Worm (Caenorhabditis elegans): ENCODE measurements around the gene F35E8.13.
"Not testable (repeated sequence)": the region's sequence is repeated elsewhere in the genome, so short reads cannot be mapped to it uniquely, and the experiment has no call there.

DNA sequence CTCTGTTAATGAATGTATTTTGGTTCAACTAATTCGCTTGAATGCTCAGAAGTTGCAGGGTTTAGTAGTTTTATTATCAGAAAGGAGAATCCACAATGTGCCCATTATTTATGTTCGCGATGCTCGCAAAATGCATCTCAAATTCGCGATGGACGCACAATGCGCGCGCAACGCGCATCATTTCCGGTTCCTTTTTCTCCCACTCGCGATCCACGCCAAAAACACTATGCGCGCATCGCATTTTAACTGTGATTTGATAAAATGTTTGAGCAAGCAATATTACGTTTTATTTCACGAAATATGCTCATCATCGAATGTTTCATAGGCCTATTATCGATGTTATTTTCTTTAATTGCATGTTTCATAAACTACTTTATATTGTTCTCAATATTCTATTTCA lies 6.8 kb downstream of the F35E8.13 start, which contains the start of gene srbc-77:
- not testable (repeated sequence) for TF ChIP-seq sem-2 (GFP tag; optimal IDR thresholded peaks at IDR 0.05); snpc-4 (tag; optimal IDR thresholded peaks at IDR 0.05); ceh-39 (tag; optimal IDR thresholded peaks at IDR 0.05); lsy-2 (tag; optimal IDR thresholded peaks at IDR 0.05); nhr-76 (tag; optimal IDR thresholded peaks at IDR 0.05); nhr-237 (tag; optimal IDR thresholded peaks at IDR 0.05); ces-1 (GFP tag; optimal IDR thresholded peaks at IDR 0.05); hlh-1 (tag; optimal IDR thresholded peaks at IDR 0.05); ztf-11 (tag; optimal IDR thresholded peaks at IDR 0.05)

Data from whole organism, mixed stage, embryonic.